Fruit fly (Drosophila melanogaster) Kc167 (cell line): Measurements from ENCODE around the gene Sas10.

ENCODE experiments used
- Myc ChIP-seq: fragments of >200 bp; optimal IDR thresholded peaks from 2 replicates; lab custom pipeline; 2017; ENCODE audit warnings: missing external identifiers
- Sin3A ChIP-seq: fragments of >200 bp; optimal IDR thresholded peaks from 2 replicates; lab custom pipeline; 2018; ENCODE audit warnings: missing external identifiers
- h ChIP-seq: fragments of >200 bp; optimal IDR thresholded peaks from 3 replicates; lab custom pipeline; 2018; ENCODE audit warnings: missing external identifiers
- insv ChIP-seq: fragments of >200 bp; optimal IDR thresholded peaks from 3 replicates; lab custom pipeline; 2018; ENCODE audit warnings: missing external identifiers
- psq ChIP-seq: fragments of >200 bp; optimal IDR thresholded peaks from 2 replicates; lab custom pipeline; 2017; ENCODE audit warnings: missing external identifiers
- ttk ChIP-seq: sonication (Bioruptor generic); optimal IDR thresholded peaks from 2 replicates; lab custom pipeline; 2017; ENCODE audit warnings: missing external identifiers

The Sas10 gene

DNA sequence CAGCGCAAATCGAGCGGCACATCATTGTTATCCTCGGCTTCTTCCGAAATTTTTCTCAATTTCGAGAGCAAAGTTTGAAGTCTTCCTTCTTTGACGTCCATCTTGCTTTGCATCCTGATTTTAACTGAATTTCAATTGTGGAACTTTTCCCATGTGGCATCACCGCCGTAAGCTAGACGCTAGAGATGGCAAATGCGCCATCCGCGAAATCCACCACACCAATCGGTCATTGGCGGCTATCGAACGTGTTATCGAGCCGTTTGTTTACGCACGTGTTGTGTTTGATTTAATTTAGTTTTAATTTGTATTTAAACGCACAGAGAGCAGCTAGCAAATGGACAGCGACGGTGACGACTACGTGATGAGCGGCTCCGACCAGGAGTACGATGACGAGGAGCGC lies at the start of gene Sas10, which contains the start of gene CG15930:
Gene Sas10 (plus strand): TSS at position 240 of the 400 bp plus-strand sequence.
Gene CG15930 (minus strand): TSS at position 126 of the 400 bp plus-strand sequence.
- TF ChIP-seq Myc (lab: Kevin White, UChicago), result no peak
- TF ChIP-seq Sin3A, result no peak
- TF ChIP-seq h (lab: Kevin White, UChicago), result no peak
- TF ChIP-seq ttk (lab: Kevin White, UChicago), result no peak
- no peak for TF ChIP-seq insv (lab: Kevin White, UChicago)
- no peak for TF ChIP-seq psq (lab: Kevin White, UChicago)

DNA sequence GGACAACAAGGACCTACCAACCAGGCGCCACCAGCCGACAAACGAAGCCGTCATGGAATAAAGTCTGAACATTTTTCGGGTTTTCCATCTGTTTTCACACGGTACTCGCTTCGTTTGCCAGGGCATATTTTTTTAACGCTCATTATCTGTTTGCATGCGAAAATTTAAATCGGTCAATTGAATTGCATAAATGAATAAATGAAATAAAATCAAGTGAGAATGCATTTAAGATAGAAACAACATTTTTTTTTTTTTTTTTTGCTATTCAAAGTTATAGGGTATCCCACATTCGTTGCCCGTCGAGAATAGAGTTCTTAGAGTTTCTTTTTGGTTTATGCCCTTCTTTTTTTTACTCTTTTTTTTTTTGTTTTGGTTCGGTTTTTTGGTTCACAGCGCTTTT lies 31.4 kb upstream of the Sas10 start:
- no peak for TF ChIP-seq h (lab: Kevin White, UChicago)
- no peak for TF ChIP-seq Sin3A
- TF ChIP-seq ttk (lab: Kevin White, UChicago), result no peak
- TF ChIP-seq Myc (lab: Kevin White, UChicago), result no peak
- TF ChIP-seq insv (lab: Kevin White, UChicago), result no peak
- TF ChIP-seq psq (lab: Kevin White, UChicago), result no peak

DNA sequence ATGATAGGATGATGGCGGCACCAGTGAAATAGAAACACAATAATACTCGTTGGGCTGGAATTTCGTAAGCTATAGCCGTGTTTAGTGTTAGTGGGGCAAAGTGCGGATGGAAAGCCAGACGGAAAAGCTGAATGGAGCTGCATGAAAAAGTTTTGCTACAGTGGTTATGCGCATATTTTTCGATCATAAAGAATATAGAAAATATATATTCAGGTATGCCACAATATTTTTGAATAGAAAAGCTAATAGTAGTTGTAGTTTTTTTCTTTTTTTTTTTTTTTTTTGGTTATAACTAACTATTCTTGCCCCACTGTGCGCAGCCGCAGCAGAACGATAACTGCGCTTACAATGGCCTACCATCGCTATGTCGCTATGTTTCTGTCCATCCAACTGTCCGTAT lies 30.7 kb upstream of the Sas10 start:
- TF ChIP-seq insv (lab: Kevin White, UChicago), result no peak
- no peak for TF ChIP-seq Sin3A
- no peak for TF ChIP-seq ttk (lab: Kevin White, UChicago)

DNA sequence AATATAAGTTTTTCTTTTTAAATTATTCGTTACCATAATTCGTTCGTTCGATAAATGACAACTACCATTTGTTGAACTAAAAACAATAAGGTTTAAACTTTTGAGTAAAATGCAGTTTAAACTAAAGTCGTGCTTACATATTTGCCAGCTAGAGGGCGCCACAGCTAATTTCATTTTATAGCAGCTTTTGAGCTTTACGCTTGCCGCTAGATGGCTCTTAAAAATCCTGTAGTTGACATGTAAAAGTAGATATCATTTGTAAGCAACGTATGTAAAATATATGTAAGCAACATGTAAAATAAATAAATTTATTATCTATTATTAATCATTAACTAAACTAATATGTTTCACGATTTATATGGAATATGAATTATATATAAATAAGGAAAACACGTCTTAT lies 27.5 kb upstream of the Sas10 start:
- TF ChIP-seq Sin3A (no peak), Myc (lab: Kevin White, UChicago) (no peak), ttk (lab: Kevin White, UChicago) (no peak), h (lab: Kevin White, UChicago) (no peak), insv (lab: Kevin White, UChicago) (no peak), psq (lab: Kevin White, UChicago) (no peak)

DNA sequence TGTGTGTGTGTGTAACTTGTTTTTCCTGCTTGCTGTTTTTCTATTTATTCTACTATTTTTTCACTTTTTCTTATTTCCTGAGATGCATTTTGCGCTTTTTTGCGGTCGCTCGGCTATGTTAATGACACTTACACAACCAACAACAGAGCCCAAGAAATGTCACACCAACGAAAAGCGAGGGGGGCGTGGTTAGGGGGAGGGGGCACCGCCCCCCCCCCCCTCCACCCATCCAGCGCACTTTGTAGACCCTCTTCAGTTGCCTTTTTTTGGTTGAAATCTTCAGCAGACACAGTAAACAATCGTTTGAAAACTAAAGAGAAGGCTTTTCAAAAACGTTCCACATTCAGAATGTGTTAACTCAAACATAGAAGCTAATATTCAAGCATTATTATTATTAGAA lies 24.1 kb upstream of the Sas10 start:
- TF ChIP-seq psq (lab: Kevin White, UChicago), result no peak
- no peak for TF ChIP-seq Sin3A
- no peak for TF ChIP-seq Myc (lab: Kevin White, UChicago)
- TF ChIP-seq h (lab: Kevin White, UChicago), result no peak
- no peak for TF ChIP-seq insv (lab: Kevin White, UChicago)
- no peak for TF ChIP-seq ttk (lab: Kevin White, UChicago)

DNA sequence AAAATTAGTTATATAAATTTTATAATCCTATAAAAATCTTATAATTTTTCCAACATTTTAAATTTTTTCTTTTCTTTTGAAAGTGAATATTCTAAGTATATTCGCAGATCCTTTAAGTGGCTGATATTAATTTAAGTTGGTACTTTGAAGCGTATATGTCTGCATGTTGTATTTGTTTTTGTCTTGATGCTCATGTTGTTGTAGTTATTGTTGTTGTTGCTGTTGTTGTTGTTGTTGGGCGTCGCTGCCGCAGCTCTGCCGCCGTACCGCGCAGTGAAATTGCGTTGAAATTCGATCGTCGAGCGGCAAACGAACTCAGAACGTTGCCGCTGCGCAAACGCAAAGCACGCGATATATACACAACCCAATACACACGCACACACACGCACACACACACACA lies 21.4 kb upstream of the Sas10 start, which contains the start of gene CG42749:
Gene CG42749 (plus strand): TSS at position 301 of the 400 bp plus-strand sequence.
- TF ChIP-seq Sin3A (no peak), ttk (lab: Kevin White, UChicago) (no peak), psq (lab: Kevin White, UChicago) (no peak), Myc (lab: Kevin White, UChicago) (no peak), insv (lab: Kevin White, UChicago) (no peak), h (lab: Kevin White, UChicago) (no peak)

DNA sequence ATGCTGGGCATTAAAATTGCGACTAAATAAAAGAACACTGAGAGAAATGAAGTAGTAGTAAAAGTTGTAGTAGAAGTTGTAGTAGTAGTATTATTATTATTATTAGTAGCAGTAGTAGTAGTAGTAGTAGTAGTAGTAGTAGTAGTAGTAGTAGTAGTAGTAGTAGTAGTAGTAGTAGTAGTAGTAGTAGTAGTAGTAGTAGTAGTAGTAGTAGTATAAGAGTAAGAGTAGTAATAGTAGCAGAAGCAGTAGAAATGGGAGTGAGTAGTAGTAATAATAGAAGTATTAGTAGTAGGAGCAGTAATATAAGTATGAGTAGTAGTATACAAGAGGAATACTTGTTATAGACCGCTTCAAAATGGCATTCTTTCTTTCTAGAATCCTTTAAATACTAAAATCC lies 17.3 kb upstream of the Sas10 start:
- TF ChIP-seq Sin3A (no peak), ttk (lab: Kevin White, UChicago) (no peak), psq (lab: Kevin White, UChicago) (no peak), Myc (lab: Kevin White, UChicago) (no peak), insv (lab: Kevin White, UChicago) (no peak), h (lab: Kevin White, UChicago) (no peak)

DNA sequence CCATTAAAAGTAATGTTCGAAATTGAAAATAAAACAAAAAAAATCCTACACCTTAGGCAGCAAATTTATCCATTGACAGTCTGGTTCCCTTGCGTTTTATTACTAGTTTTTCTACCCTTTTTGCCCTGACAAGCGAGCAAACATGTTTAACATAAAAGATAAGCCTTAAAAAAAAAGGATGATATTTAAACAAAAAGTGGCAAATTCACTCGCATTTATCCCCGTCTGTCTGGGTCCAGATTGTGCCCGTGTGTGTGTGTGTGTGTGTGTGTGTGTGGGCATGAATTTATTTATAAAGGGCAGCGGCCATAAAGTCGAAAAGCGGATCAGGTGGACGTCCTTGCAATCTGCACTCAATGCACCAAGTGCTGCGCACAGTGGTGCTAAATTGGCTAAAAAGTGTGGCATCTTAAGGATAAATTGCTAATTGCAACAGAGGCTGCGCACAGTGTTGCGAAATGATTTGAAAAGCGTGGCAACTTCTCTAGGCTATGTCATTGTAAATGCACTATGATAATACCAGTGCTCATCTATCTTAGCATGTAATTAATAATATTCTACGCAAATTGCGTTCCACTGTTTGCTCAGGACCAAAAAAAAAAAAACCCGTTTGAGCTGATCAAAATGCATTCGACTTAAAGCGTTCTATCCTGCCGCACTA lies 16.5 kb upstream of the Sas10 start:
- TF ChIP-seq Myc (lab: Kevin White, UChicago) (no peak), h (lab: Kevin White, UChicago) (no peak), psq (lab: Kevin White, UChicago) (no peak)

DNA sequence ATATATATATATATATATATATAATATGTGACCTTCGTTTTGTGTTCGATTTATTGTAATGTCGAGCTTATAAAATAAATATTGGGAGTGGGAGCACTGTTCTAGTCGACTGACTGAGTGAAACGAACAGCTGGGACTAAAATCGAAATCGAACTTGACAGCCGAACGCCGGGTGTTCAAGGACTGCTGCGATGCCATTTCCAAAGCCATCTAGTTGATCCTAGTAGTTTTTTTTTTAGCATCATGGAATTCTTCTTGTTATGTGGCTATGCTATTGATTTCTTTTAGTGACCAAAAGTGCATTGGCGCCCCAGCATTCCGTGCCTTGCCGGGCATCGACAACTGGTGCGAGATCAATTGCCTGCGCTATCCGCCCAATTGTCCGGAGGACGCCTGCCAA lies 11.6 kb upstream of the Sas10 start, which contains the start of gene CG3323:
Gene CG3323 (minus strand): TSS at position 101 of the 400 bp plus-strand sequence.
- TF ChIP-seq Myc (lab: Kevin White, UChicago) (no peak), h (lab: Kevin White, UChicago) (no peak), ttk (lab: Kevin White, UChicago) (no peak), insv (lab: Kevin White, UChicago) (no peak), psq (lab: Kevin White, UChicago) (no peak), Sin3A (no peak)

DNA sequence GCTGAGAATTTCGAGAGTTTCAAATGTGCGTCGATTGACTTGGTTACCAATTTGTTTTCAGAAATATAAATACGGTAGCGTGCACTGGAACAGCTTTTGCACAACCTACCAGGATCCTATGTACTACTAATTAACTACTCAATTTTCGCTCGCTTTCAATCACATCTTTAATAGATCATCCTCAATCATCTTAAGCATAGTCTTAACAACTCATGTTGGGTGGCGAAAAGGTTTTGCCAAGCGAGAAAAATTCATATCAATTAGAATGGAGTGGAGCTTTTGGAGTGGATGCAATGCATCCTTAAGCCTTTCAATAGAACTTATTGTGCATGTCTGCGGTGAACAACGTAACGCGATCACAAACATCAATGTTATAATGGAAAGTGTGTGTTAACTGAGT lies 9.9 kb upstream of the Sas10 start, which contains the start of gene CG17764:
Gene CG17764 (minus strand): TSS at position 101 of the 400 bp plus-strand sequence.
- no peak for TF ChIP-seq h (lab: Kevin White, UChicago)
- TF ChIP-seq insv (lab: Kevin White, UChicago), result no peak
- no peak for TF ChIP-seq Myc (lab: Kevin White, UChicago)
- no peak for TF ChIP-seq Sin3A
- no peak for TF ChIP-seq psq (lab: Kevin White, UChicago)
- TF ChIP-seq ttk (lab: Kevin White, UChicago), result no peak

DNA sequence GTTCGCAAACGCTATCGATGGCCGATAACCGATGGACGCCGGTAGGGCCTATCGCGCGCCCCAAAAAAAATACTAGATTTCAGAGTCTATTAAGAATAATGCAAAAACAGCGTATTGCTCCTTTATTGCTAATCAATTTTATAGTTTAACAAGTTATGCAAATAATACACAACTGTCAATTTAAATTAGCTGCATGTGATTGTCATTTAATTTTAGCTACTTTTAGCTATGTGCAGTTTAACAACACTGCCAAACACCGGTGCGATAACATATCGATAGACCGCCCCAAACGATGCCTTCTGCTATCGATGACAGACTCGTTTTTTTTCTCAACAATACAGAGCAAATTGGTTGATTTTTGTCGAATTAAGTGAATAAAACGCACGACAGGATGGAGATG lies 8.2 kb upstream of the Sas10 start, which contains the start of the genes Cdk7 and snf:
Gene Cdk7 (minus strand): TSS at position 21 of the 400 bp plus-strand sequence.
Gene snf (plus strand): TSS at position 280 of the 400 bp plus-strand sequence.
- TF ChIP-seq insv (lab: Kevin White, UChicago) (no peak), Myc (lab: Kevin White, UChicago) (no peak), h (lab: Kevin White, UChicago) (no peak), ttk (lab: Kevin White, UChicago) (no peak), Sin3A (no peak), psq (lab: Kevin White, UChicago) (no peak)

DNA sequence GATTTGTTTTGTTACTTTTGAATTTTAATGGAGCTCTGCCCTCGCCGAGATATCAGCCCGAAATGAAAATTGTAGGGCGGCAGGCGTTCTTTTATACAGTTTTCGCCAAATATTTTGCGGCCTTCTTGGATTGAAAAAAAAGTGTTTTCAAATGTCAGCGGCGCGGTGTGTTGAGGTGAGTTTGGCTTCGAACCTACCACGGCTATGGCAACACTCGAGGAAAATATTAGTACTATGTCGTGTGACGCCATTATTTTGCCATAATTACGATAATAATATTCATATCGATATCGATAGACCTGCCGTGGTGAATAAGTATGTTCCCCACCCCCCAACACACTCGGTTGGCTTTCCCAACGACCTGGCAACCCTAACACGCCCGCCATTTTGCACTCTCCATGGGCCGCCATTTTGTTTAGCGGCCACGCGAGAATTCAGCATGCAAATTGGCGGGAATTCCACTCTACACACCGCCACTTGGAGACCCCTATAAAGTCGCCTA lies 5.3 kb upstream of the Sas10 start, which contains the start of the genes TrxT and dhd:
Gene TrxT (minus strand): TSS at position 51 of the 502 bp plus-strand sequence.
Gene dhd (plus strand): TSS at position 334 of the 502 bp plus-strand sequence.
- TF ChIP-seq Myc (lab: Kevin White, UChicago) (no peak), Sin3A (no peak), insv (lab: Kevin White, UChicago) (no peak), ttk (lab: Kevin White, UChicago) (no peak), h (lab: Kevin White, UChicago) (no peak), psq (lab: Kevin White, UChicago) (no peak)
